Worm (Caenorhabditis elegans): ENCODE measurements around the gene srt-38.

DNA sequence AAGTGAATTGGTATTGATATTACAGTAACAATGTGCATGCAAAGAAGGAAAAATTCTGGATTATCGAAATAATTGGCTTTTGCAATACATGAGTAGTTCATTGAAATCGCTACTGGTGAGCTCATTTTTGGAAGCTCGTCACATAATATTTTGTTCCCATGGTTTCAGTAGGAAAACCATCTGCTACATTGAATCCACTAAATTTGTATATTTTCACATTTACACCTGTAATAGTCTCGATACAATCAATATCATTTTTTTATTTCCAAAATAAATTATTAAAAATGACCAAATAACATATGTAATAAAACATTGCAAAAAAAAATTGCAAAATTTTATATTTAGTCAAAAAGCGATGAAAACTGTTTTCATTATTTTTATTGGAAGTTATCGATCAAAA, 43.9 kb upstream of the srt-38 start, which contains the start of gene srh-192:
- no peak for TF ChIP-seq repo-1 (tag; optimal IDR thresholded peaks at IDR 0.05)
- no peak for TF ChIP-seq K12H6.12 (tag; optimal IDR thresholded peaks at IDR 0.05)
- no peak for TF ChIP-seq F52B5.7 (tag; optimal IDR thresholded peaks at IDR 0.05)
- TF ChIP-seq unc-130 (GFP tag; optimal IDR thresholded peaks at IDR 0.05) = no peak
- TF ChIP-seq aptf-2 (GFP tag; conservative IDR thresholded peaks at IDR 0.05) = no peak
- TF ChIP-seq ccch-3 (GFP tag; optimal IDR thresholded peaks at IDR 0.05) = no peak
- no peak for TF ChIP-seq akir-1 (GFP tag; optimal IDR thresholded peaks at IDR 0.05)
